Worm (Caenorhabditis elegans): Measurements from ENCODE around the gene Y43D4A.6.

DNA sequence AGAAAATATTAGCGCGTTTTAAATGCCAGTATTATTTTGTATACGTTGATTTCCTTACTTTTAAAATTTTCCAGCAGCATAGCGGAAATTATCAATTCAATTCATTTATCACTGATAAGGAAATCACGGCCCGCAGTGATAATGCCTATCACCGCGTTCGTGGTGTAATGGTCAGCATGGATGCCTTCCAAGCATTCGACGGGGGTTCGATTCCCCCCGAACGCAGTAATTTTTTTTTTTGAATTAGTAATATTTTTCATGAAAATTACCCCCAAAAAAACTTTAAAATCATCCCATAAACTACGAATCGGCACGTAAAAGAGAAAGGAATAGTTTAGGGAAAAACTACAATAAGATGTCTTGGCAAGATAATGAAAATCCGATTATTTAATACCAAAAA lies 12.1 kb upstream of the Y43D4A.6 start:
- TF ChIP-seq ama-1 (optimal IDR thresholded peaks at IDR 0.05) (no peak), nhr-25 (tag; optimal IDR thresholded peaks at IDR 0.05) (no peak), pqm-1 (tag; optimal IDR thresholded peaks at IDR 0.05) (peak; percentile 26), nhr-12 (tag; optimal IDR thresholded peaks at IDR 0.05) (no peak), aly-2 (tag; optimal IDR thresholded peaks at IDR 0.05) (no peak), nhr-28 (tag; optimal IDR thresholded peaks at IDR 0.05) (no peak), nhr-77 (tag; optimal IDR thresholded peaks at IDR 0.05) (no peak), lin-15B (tag; optimal IDR thresholded peaks at IDR 0.05) (no peak), unc-39 (tag; optimal IDR thresholded peaks at IDR 0.05) (no peak), elt-3 (tag; optimal IDR thresholded peaks at IDR 0.05) (no peak), lin-39 (tag; optimal IDR thresholded peaks at IDR 0.05) (no peak)
